Worm (Caenorhabditis elegans): Measurements from ENCODE around the gene F53C3.7.

The F53C3.7 gene

ce11 chrII:3894755-3895154 is at the start of gene F53C3.7:
Gene F53C3.7 (plus strand): TSS chrII:3895055.
- TF ChIP-seq him-1 (tag; optimal IDR thresholded peaks at IDR 0.05) (no peak), W03F9.2 (tag; optimal IDR thresholded peaks at IDR 0.05) (no peak), dao-5 (tag; optimal IDR thresholded peaks at IDR 0.05) (no peak)

ce11 chrII:3846028-3846427 is 48.8 kb upstream of the F53C3.7 start, which contains the start of gene C17A2.2:
Gene C17A2.2 (plus strand): TSS chrII:3846328.
- TF ChIP-seq dao-5 (tag; optimal IDR thresholded peaks at IDR 0.05) (no peak), him-1 (tag; optimal IDR thresholded peaks at IDR 0.05) (no peak), W03F9.2 (tag; optimal IDR thresholded peaks at IDR 0.05) (no peak)

ce11 chrII:3850655-3851054 is 44.2 kb upstream of the F53C3.7 start, which contains the start of gene nhr-72:
Gene nhr-72 (minus strand): TSS chrII:3850755.
- TF ChIP-seq dao-5 (tag; optimal IDR thresholded peaks at IDR 0.05) (no peak), W03F9.2 (tag; optimal IDR thresholded peaks at IDR 0.05) (no peak), him-1 (tag; optimal IDR thresholded peaks at IDR 0.05) (no peak)

ce11 chrII:3852654-3853053 is 42.2 kb upstream of the F53C3.7 start, which contains the start of gene nhr-257:
Gene nhr-257 (plus strand): TSS chrII:3852954.
- TF ChIP-seq dao-5 (tag; optimal IDR thresholded peaks at IDR 0.05) (no peak), W03F9.2 (tag; optimal IDR thresholded peaks at IDR 0.05) (no peak), him-1 (tag; optimal IDR thresholded peaks at IDR 0.05) (no peak)

ce11 chrII:3860826-3861225 is 34.0 kb upstream of the F53C3.7 start, which contains the start of gene oac-11:
Gene oac-11 (minus strand): TSS chrII:3860926.
- TF ChIP-seq dao-5 (tag; optimal IDR thresholded peaks at IDR 0.05) (no peak), W03F9.2 (tag; optimal IDR thresholded peaks at IDR 0.05) (no peak), him-1 (tag; optimal IDR thresholded peaks at IDR 0.05) (no peak)

- TF ChIP-seq him-1 (tag; optimal IDR thresholded peaks at IDR 0.05) (no peak), W03F9.2 (tag; optimal IDR thresholded peaks at IDR 0.05) (no peak), dao-5 (tag; optimal IDR thresholded peaks at IDR 0.05) (no peak)
Observed at ce11 chrII:3862053-3862452, 32.8 kb upstream of the F53C3.7 start.

- TF ChIP-seq him-1 (tag; optimal IDR thresholded peaks at IDR 0.05): no peak
- no peak for TF ChIP-seq W03F9.2 (tag; optimal IDR thresholded peaks at IDR 0.05)
- no peak for TF ChIP-seq dao-5 (tag; optimal IDR thresholded peaks at IDR 0.05)
Observed at ce11 chrII:3864652-3865051, 30.2 kb upstream of the F53C3.7 start, which contains the start of gene nhr-261. Gene nhr-261 (minus strand): TSS chrII:3864752.

- TF ChIP-seq him-1 (tag; optimal IDR thresholded peaks at IDR 0.05) (no peak), dao-5 (tag; optimal IDR thresholded peaks at IDR 0.05) (no peak), W03F9.2 (tag; optimal IDR thresholded peaks at IDR 0.05) (no peak)
Observed at ce11 chrII:3869601-3870000, 25.3 kb upstream of the F53C3.7 start, which contains the start of gene oac-10. Gene oac-10 (plus strand): TSS chrII:3869901.

- TF ChIP-seq him-1 (tag; optimal IDR thresholded peaks at IDR 0.05) (no peak), W03F9.2 (tag; optimal IDR thresholded peaks at IDR 0.05) (no peak), dao-5 (tag; optimal IDR thresholded peaks at IDR 0.05) (no peak)
Observed at ce11 chrII:3877127-3877526, 17.7 kb upstream of the F53C3.7 start, which contains the start of gene nep-3. Gene nep-3 (minus strand): TSS chrII:3877227.

ce11 chrII:3877874-3878273 is 17.0 kb upstream of the F53C3.7 start, which contains the start of gene sdz-7:
Gene sdz-7 (minus strand): TSS chrII:3877974.
- TF ChIP-seq W03F9.2 (tag; optimal IDR thresholded peaks at IDR 0.05): no peak
- no peak for TF ChIP-seq dao-5 (tag; optimal IDR thresholded peaks at IDR 0.05)
- no peak for TF ChIP-seq him-1 (tag; optimal IDR thresholded peaks at IDR 0.05)

- TF ChIP-seq W03F9.2 (tag; optimal IDR thresholded peaks at IDR 0.05) (no peak), him-1 (tag; optimal IDR thresholded peaks at IDR 0.05) (no peak), dao-5 (tag; optimal IDR thresholded peaks at IDR 0.05) (no peak)
Observed at ce11 chrII:3878330-3878729, 16.5 kb upstream of the F53C3.7 start, which contains the start of gene srh-250. Gene srh-250 (plus strand): TSS chrII:3878630.

- TF ChIP-seq him-1 (tag; optimal IDR thresholded peaks at IDR 0.05) (no peak), dao-5 (tag; optimal IDR thresholded peaks at IDR 0.05) (no peak), W03F9.2 (tag; optimal IDR thresholded peaks at IDR 0.05) (no peak)
Observed at ce11 chrII:3879945-3880344, 14.9 kb upstream of the F53C3.7 start, which contains the start of gene nhr-166. Gene nhr-166 (plus strand): TSS chrII:3880245.

- no peak for TF ChIP-seq dao-5 (tag; optimal IDR thresholded peaks at IDR 0.05)
- no peak for TF ChIP-seq W03F9.2 (tag; optimal IDR thresholded peaks at IDR 0.05)
Observed at ce11 chrII:3891124-3891523, 3.7 kb upstream of the F53C3.7 start, which contains the start of gene F53C3.8. Gene F53C3.8 (plus strand): TSS chrII:3891424.

- TF ChIP-seq dao-5 (tag; optimal IDR thresholded peaks at IDR 0.05): no peak
- TF ChIP-seq W03F9.2 (tag; optimal IDR thresholded peaks at IDR 0.05): no peak
- no peak for TF ChIP-seq him-1 (tag; optimal IDR thresholded peaks at IDR 0.05)
Observed at ce11 chrII:3893911-3894310, 944 bp upstream of the F53C3.7 start.

ce11 chrII:3896920-3897319 is 2.1 kb downstream of the F53C3.7 start:
- TF ChIP-seq dao-5 (tag; optimal IDR thresholded peaks at IDR 0.05) (no peak), W03F9.2 (tag; optimal IDR thresholded peaks at IDR 0.05) (no peak), him-1 (tag; optimal IDR thresholded peaks at IDR 0.05) (no peak)

All from whole organism, L4/young adult.